Worm (Caenorhabditis elegans) whole organism, mixed stage, embryonic: Measurements from ENCODE around the gene C05A2.4.

Experiments used
- cnd-1 ChIP-seq: fragments of 200-800 bp; sonication (Bioruptor generic); optimal IDR thresholded peaks from 2 replicates; lab custom pipeline; 2018; ENCODE audit warnings: mild to moderate bottlenecking, missing genetic modification characterization, missing compliant biosample characterization
- ham-2 ChIP-seq: fragments of 200-800 bp; sonication (Bioruptor generic); optimal IDR thresholded peaks from 2 replicates; lab custom pipeline; 2018; ENCODE audit warnings: mild to moderate bottlenecking, missing genetic modification characterization, missing compliant biosample characterization
- lin-13 ChIP-seq: fragments of 150-350 bp; optimal IDR thresholded peaks from 2 replicates; lab custom pipeline; 2014; ENCODE audit warnings: missing biosample characterization, missing genetic modification characterization
- nhr-28 ChIP-seq: fragments of 150-350 bp; optimal IDR thresholded peaks from 2 replicates; lab custom pipeline; 2014; ENCODE audit warnings: missing biosample characterization, missing genetic modification characterization
- sem-2 ChIP-seq: fragments of 200-800 bp; sonication (Bioruptor generic); optimal IDR thresholded peaks from 2 replicates; lab custom pipeline; 2018; ENCODE audit warnings: mild to moderate bottlenecking, missing genetic modification characterization, missing compliant biosample characterization
- unc-39 ChIP-seq: fragments of 150-350 bp; optimal IDR thresholded peaks from 2 replicates; lab custom pipeline; 2014; ENCODE audit warnings: missing biosample characterization, missing genetic modification characterization
- ztf-11 ChIP-seq: fragments of 150-350 bp; optimal IDR thresholded peaks from 2 replicates; lab custom pipeline; 2014; ENCODE audit warnings: missing biosample characterization, missing genetic modification characterization

ce11 chrV:10721304-10721703, 26.0 kb downstream of the C05A2.4 start:
- TF ChIP-seq sem-2 (GFP tag; lab: Kevin White, UChicago) (no peak), nhr-28 (tag; lab: Kevin White, UChicago) (no peak), cnd-1 (no peak), ham-2 (no peak), unc-39 (tag; lab: Kevin White, UChicago) (no peak), ztf-11 (tag; lab: Kevin White, UChicago) (no peak), lin-13 (tag; lab: Kevin White, UChicago) (no peak)
